Fruit fly (Drosophila melanogaster) whole organism, wandering third instar larva: ENCODE data around the gene 4E-T.

ENCODE experiments used
- Abd-B ChIP-seq: fragments of >200 bp; optimal IDR thresholded peaks from 2 replicates; lab custom pipeline; 2017; ENCODE audit warnings: missing biosample characterization, missing genetic modification characterization
- CG32264 ChIP-seq: fragments of 200-800 bp; sonication (Bioruptor generic); optimal IDR thresholded peaks from 2 replicates; lab custom pipeline; 2016; ENCODE audit warnings: missing biosample characterization, missing genetic modification characterization
- CG9705 ChIP-seq: fragments of 200-800 bp; sonication (Bioruptor generic); optimal IDR thresholded peaks from 2 replicates; lab custom pipeline; 2018; ENCODE audit warnings: missing biosample characterization, mild to moderate bottlenecking, missing genetic modification characterization
- CrebA ChIP-seq: fragments of 200-800 bp; sonication (Bioruptor generic); optimal IDR thresholded peaks from 2 replicates; lab custom pipeline; 2016; ENCODE audit warnings: missing biosample characterization, mild to moderate bottlenecking, missing genetic modification characterization, borderline replicate concordance
- Dfd ChIP-seq: fragments of >200 bp; optimal IDR thresholded peaks from 2 replicates; lab custom pipeline; 2017; ENCODE audit warnings: missing biosample characterization, missing genetic modification characterization
- HLH106 ChIP-seq: fragments of 200-800 bp; optimal IDR thresholded peaks from 3 replicates; lab custom pipeline; 2019; ENCODE audit warnings: missing biosample characterization, mild to moderate bottlenecking, missing genetic modification characterization, moderate library complexity
- Hnf4 ChIP-seq: fragments of 200-800 bp; sonication (Bioruptor generic); optimal IDR thresholded peaks from 2 replicates; lab custom pipeline; 2016; ENCODE audit warnings: missing biosample characterization, mild to moderate bottlenecking, missing genetic modification characterization
- Hr78 ChIP-seq: fragments of >200 bp; optimal IDR thresholded peaks from 2 replicates; lab custom pipeline; 2017; ENCODE audit warnings: missing biosample characterization, missing genetic modification characterization
- Hr83 ChIP-seq: fragments of 200-300 bp; sonication (Bioruptor generic); optimal IDR thresholded peaks from 2 replicates; lab custom pipeline; 2016; ENCODE audit warnings: missing biosample characterization, mild to moderate bottlenecking, missing genetic modification characterization, moderate library complexity; ENCODE audit not compliant: poor library complexity, severe bottlenecking
- Jra ChIP-seq: sonication (Bioruptor generic); optimal IDR thresholded peaks from 2 replicates; lab custom pipeline; 2016; ENCODE audit warnings: missing biosample characterization, missing genetic modification characterization
- Mio ChIP-seq: sonication (Bioruptor generic); optimal IDR thresholded peaks from 2 replicates; lab custom pipeline; 2016; ENCODE audit warnings: missing biosample characterization, missing genetic modification characterization
- Myc ChIP-seq: fragments of >200 bp; optimal IDR thresholded peaks from 2 replicates; lab custom pipeline; 2017
- N ChIP-seq: fragments of >200 bp; optimal IDR thresholded peaks from 2 replicates; lab custom pipeline; 2018; ENCODE audit warnings: missing biosample characterization, missing external identifiers, missing genetic modification characterization
- OdsH ChIP-seq: fragments of 200-800 bp; sonication (Bioruptor generic); optimal IDR thresholded peaks from 2 replicates; lab custom pipeline; 2016; ENCODE audit warnings: missing biosample characterization, mild to moderate bottlenecking, missing genetic modification characterization
- Rel ChIP-seq, 2 experiments: fragments of 200-800 bp; sonication (Bioruptor generic) in 1 of 2; optimal IDR thresholded peaks; 2 replicates in 1 of 2; 3 replicates in 1 of 2; lab custom pipeline; 2016 to 2019; ENCODE audit warnings: mild to moderate bottlenecking in 2 of 2, missing biosample characterization in 2 of 2, missing genetic modification characterization in 2 of 2, moderate library complexity in 1 of 2
- Sp1 ChIP-seq: fragments of 200-800 bp; sonication (Bioruptor generic); optimal IDR thresholded peaks from 3 replicates; lab custom pipeline; 2019; ENCODE audit warnings: missing biosample characterization, mild to moderate bottlenecking, missing genetic modification characterization, moderate library complexity
- br ChIP-seq: fragments of 200-800 bp; sonication (Bioruptor generic); optimal IDR thresholded peaks from 2 replicates; lab custom pipeline; 2016; ENCODE audit warnings: missing biosample characterization, missing genetic modification characterization
- dl ChIP-seq, 2 experiments: fragments of 175-275, 200-275 bp in 1 of 2; fragments of 200-275 bp in 1 of 2; sonication (Bioruptor generic); optimal IDR thresholded peaks; lab custom pipeline; 2018; ENCODE audit warnings: mild to moderate bottlenecking in 2 of 2, missing biosample characterization in 2 of 2, missing genetic modification characterization in 2 of 2, moderate library complexity in 2 of 2; ENCODE audit not compliant: partially characterized antibody in 2 of 2, insufficient read depth in 1 of 2
- dmrt93B ChIP-seq: fragments of 200-800 bp; sonication (Bioruptor generic); optimal IDR thresholded peaks from 2 replicates; lab custom pipeline; 2018; ENCODE audit warnings: missing biosample characterization, mild to moderate bottlenecking, missing genetic modification characterization
- dsf ChIP-seq: sonication (Bioruptor generic); optimal IDR thresholded peaks from 2 replicates; lab custom pipeline; 2016; ENCODE audit warnings: missing biosample characterization, missing genetic modification characterization, borderline replicate concordance
- ey ChIP-seq: fragments of 200-800 bp; sonication (Bioruptor generic); optimal IDR thresholded peaks from 2 replicates; lab custom pipeline; 2016; ENCODE audit warnings: missing biosample characterization, missing genetic modification characterization
- fru ChIP-seq: fragments of 200-800 bp; sonication (Bioruptor generic); optimal IDR thresholded peaks from 3 replicates; lab custom pipeline; 2016; ENCODE audit warnings: missing biosample characterization, mild to moderate bottlenecking, missing genetic modification characterization
- h ChIP-seq: fragments of 200-800 bp; sonication (Bioruptor generic); optimal IDR thresholded peaks from 3 replicates; lab custom pipeline; 2016; ENCODE audit warnings: missing biosample characterization, mild to moderate bottlenecking, missing genetic modification characterization
- jim ChIP-seq: fragments of 175-275, 200-325 bp; sonication (Bioruptor generic); optimal IDR thresholded peaks from 2 replicates; lab custom pipeline; 2016; ENCODE audit warnings: missing biosample characterization, mild to moderate bottlenecking, missing genetic modification characterization
- lola ChIP-seq: fragments of >200 bp; optimal IDR thresholded peaks from 2 replicates; lab custom pipeline; 2017; ENCODE audit warnings: missing biosample characterization, missing genetic modification characterization
- psq ChIP-seq: fragments of 200-800 bp; sonication (Bioruptor generic); optimal IDR thresholded peaks from 3 replicates; lab custom pipeline; 2017; ENCODE audit warnings: missing biosample characterization, mild to moderate bottlenecking, missing genetic modification characterization, moderate library complexity
- rgr ChIP-seq: fragments of 200-800 bp; sonication (Bioruptor generic); optimal IDR thresholded peaks from 3 replicates; lab custom pipeline; 2016; ENCODE audit warnings: missing biosample characterization, mild to moderate bottlenecking, missing genetic modification characterization
- sage ChIP-seq: fragments of 200-800 bp; sonication (Bioruptor generic); optimal IDR thresholded peaks from 2 replicates; lab custom pipeline; 2016; ENCODE audit warnings: missing biosample characterization, mild to moderate bottlenecking, missing genetic modification characterization
- sv ChIP-seq: fragments of 200-800 bp; sonication (Bioruptor generic); optimal IDR thresholded peaks from 3 replicates; lab custom pipeline; 2016; ENCODE audit warnings: missing biosample characterization, missing genetic modification characterization
- tai ChIP-seq: sonication (Bioruptor generic); optimal IDR thresholded peaks from 2 replicates; lab custom pipeline; 2016; ENCODE audit warnings: missing biosample characterization, missing genetic modification characterization
- woc ChIP-seq: sonication (Bioruptor generic); optimal IDR thresholded peaks from 2 replicates; lab custom pipeline; 2016; ENCODE audit warnings: missing biosample characterization, mild to moderate bottlenecking, missing genetic modification characterization

Gene 4E-T

DNA sequence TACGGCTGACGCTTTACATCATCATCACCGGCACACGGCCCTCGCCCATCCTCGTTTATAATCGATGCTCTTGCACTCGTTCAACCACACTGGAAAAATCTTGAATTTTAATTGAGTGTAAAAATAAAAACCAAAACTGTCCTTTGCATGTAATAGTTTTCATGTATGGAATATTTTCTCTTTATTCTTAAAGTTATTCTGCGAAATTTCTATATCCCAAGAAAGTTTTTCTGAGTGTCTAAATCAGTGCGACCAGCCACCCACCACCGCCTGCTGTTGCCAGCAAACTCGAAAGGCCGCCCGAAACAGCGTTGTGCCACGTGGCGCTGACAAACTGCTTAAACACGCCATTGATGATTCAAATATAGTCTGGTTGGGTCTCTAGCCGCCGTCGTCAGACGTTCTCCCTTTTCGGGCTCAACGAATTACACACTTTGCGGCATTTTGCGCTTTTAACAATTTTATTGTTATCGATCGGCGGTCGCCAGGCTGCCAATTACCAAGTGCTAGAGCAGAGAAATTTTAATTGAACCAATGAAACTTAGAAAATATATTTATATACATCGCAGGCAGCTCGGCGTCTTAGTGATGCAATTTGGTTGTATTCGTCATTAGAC, 24.7 kb upstream of the 4E-T start:
- TF ChIP-seq br: peak; percentile 50
- peak; percentile 53 for TF ChIP-seq sv (GFP tag; lab: Kevin White, UChicago)
- peak; percentile 28 for TF ChIP-seq psq (GFP tag; lab: Kevin White, UChicago)
- TF ChIP-seq Jra (GFP tag; lab: Kevin White, UChicago): peak; percentile 4
- TF ChIP-seq ey (GFP tag; lab: Kevin White, UChicago): peak; percentile 57
- TF ChIP-seq OdsH (GFP tag; lab: Kevin White, UChicago): peak; percentile 54
- peak; percentile 8 for TF ChIP-seq Hnf4 (GFP tag; lab: Kevin White, UChicago)
- TF ChIP-seq h (GFP tag; lab: Kevin White, UChicago): peak; percentile 61
- TF ChIP-seq Dfd (GFP tag; lab: Kevin White, UChicago): no peak
- TF ChIP-seq fru (GFP tag; lab: Kevin White, UChicago): peak; percentile 62
- no peak for TF ChIP-seq rgr
- peak; percentile 42 for TF ChIP-seq woc
- no peak for TF ChIP-seq Sp1 (GFP tag; lab: Kevin White, UChicago)
- no peak for TF ChIP-seq N (GFP tag; lab: Kevin White, UChicago)
- no peak for TF ChIP-seq lola (GFP tag; lab: Kevin White, UChicago)

dm6 chr4:981157-981556, 23.0 kb upstream of the 4E-T start:
- TF ChIP-seq dmrt93B (GFP tag; lab: Kevin White, UChicago) (no peak), N (GFP tag; lab: Kevin White, UChicago) (no peak), Hnf4 (GFP tag; lab: Kevin White, UChicago) (no peak), CG9705 (GFP tag; lab: Kevin White, UChicago) (no peak), Hr78 (GFP tag; lab: Kevin White, UChicago) (no peak), OdsH (GFP tag; lab: Kevin White, UChicago) (no peak), jim (GFP tag; lab: Kevin White, UChicago) (no peak), CrebA (GFP tag; lab: Kevin White, UChicago) (no peak), HLH106 (tag; lab: Kevin White, UChicago) (no peak), lola (GFP tag; lab: Kevin White, UChicago) (no peak), fru (GFP tag; lab: Kevin White, UChicago) (no peak), sage (GFP tag; lab: Kevin White, UChicago) (no peak), dsf (GFP tag; lab: Kevin White, UChicago) (no peak), dl (GFP tag; optimal IDR thresholded peaks at IDR 0.05; lab: Kevin White, UChicago; ENCODE audit: insufficient read depth in 1 of 2, partially characterized antibody in 2 of 2) (no peak), Dfd (GFP tag; lab: Kevin White, UChicago) (no peak)

DNA sequence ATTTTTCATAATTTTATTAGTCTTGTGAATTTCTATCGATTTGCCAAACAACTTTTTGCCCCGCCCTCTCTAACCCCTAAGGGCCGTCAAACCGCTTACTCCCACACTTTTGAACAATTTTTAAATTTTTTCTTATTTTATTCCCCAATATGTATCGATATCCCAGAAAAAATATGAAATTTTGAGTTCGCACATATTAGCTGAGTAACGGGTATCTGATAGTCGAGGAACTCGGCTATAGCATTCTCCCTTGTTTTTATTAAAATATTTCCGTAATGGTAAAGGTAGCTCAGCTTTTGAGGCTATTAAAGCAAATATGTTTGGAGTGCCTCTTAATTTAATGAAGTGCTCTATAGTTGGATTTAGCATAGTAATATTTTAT, 22.3 kb upstream of the 4E-T start:
- TF ChIP-seq jim (GFP tag; lab: Kevin White, UChicago): no peak
- no peak for TF ChIP-seq Abd-B

DNA sequence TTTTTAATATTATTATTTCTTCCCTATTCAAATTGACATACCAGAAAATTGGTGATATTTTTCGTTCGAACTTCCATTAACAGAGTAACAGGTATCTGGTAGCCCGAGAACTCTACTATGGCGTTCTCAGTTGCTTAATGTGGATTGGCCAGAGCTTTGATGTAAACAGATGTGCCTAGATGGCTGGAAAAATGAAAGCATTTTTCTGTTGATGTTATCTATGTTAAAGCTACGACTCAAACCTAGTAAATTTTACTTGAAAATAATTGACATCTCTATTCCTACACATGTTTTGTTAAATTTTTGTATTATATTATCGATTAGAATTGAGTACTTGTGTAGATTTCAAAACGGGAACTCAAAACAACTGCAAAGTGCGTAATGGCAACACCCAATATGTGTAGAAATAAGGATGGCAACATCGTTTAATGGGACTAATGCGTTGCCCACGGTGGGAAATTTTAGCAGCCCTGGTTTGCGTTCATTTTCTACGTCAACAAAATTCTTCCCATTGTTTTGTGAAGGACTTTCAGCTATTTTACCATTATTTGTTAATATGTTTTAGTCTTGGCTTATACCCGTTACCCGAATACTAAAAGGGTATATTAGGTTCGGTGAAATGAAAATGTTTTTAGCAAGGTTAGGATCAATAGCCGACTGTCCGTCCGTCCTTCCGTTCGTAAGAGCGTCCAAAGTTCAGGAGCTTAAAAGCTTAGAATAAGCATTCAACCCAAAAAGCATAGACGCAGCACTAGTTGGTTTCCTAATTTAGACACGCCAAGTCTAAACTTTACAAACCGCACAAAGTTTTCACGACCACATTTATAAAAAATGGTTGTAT, 21.7 kb upstream of the 4E-T start:
- no peak for TF ChIP-seq psq (GFP tag; lab: Kevin White, UChicago)
- TF ChIP-seq Myc (lab: Kevin White, UChicago): peak; percentile 90
- TF ChIP-seq Dfd (GFP tag; lab: Kevin White, UChicago): peak; percentile 6
- TF ChIP-seq Mio (GFP tag; lab: Kevin White, UChicago): no peak
- no peak for TF ChIP-seq Abd-B
- TF ChIP-seq tai (GFP tag; lab: Kevin White, UChicago): no peak
- TF ChIP-seq, all 38 proteins: peak for 2

dm6 chr4:978439-978911, 20.3 kb upstream of the 4E-T start, which contains the start of gene fuss:
TSS of gene fuss (minus strand) at chr4:978489.
- TF ChIP-seq lola (GFP tag; lab: Kevin White, UChicago) (no peak), jim (GFP tag; lab: Kevin White, UChicago) (no peak), dmrt93B (GFP tag; lab: Kevin White, UChicago) (no peak), h (GFP tag; lab: Kevin White, UChicago) (no peak), CrebA (GFP tag; lab: Kevin White, UChicago) (no peak), Hr83 (GFP tag; lab: Kevin White, UChicago) (no peak), rgr (no peak), br (no peak), fru (GFP tag; lab: Kevin White, UChicago) (no peak), CG32264 (GFP tag; lab: Kevin White, UChicago) (no peak), Abd-B (no peak), ey (GFP tag; lab: Kevin White, UChicago) (no peak), Dfd (GFP tag; lab: Kevin White, UChicago) (no peak), CG9705 (GFP tag; lab: Kevin White, UChicago) (no peak), Rel (GFP tag; optimal IDR thresholded peaks at IDR 0.05; lab: Kevin White, UChicago) (no peak), Rel (tag; optimal IDR thresholded peaks at IDR 0.05; lab: Kevin White, UChicago) (no peak), N (GFP tag; lab: Kevin White, UChicago) (no peak), dsf (GFP tag; lab: Kevin White, UChicago) (no peak), psq (GFP tag; lab: Kevin White, UChicago) (no peak), sage (GFP tag; lab: Kevin White, UChicago) (no peak)
